Fruit fly (Drosophila melanogaster) ovary, adult (tissue): ENCODE results near the gene Sr-CIV.
A peak's percentile ranks its signal among the peaks of the same experiment; 100 is the strongest.

Source experiments
- CG17801 ChIP-seq: fragments of 200-800 bp; optimal IDR thresholded peaks from 2 replicates; lab custom pipeline; 2019; ENCODE audit warnings: missing biosample characterization, mild to moderate bottlenecking, missing genetic modification characterization, moderate library complexity; ENCODE audit not compliant: partially characterized antibody

Sr-CIV gene

dm6 chr2L:3476399-3477056 lies 47.3 kb downstream of the Sr-CIV start:
- TF ChIP-seq CG17801 (GFP tag; lab: Kevin White, UChicago): no peak

- peak; percentile 8 for TF ChIP-seq CG17801 (GFP tag; lab: Kevin White, UChicago)
Observed at dm6 chr2L:3475948-3476347, 47.9 kb downstream of the Sr-CIV start.

dm6 chr2L:3475168-3475567 lies 48.7 kb downstream of the Sr-CIV start:
- TF ChIP-seq CG17801 (GFP tag; lab: Kevin White, UChicago): no peak
